Fruit fly (Drosophila melanogaster): ENCODE results near the gene mei-38.
A peak's percentile ranks its signal among the peaks of the same experiment; 100 is the strongest.

The mei-38 gene

dm6 chrX:1465707-1466504 lies 11.0 kb upstream of the mei-38 start, which contains the start of the genes O-fut2 and CG14777 (continued):
- TF ChIP-seq dpn (GFP tag; optimal IDR thresholded peaks at IDR 0.05) (no peak), pb (GFP tag; optimal IDR thresholded peaks at IDR 0.05) (no peak), CG7963 (GFP tag; IDR thresholded peaks at IDR 0.05; ENCODE audit: partially characterized antibody) (no peak), CG30403 (GFP tag; optimal IDR thresholded peaks at IDR 0.05) (peak; percentile 9), CG18619 (GFP tag; optimal IDR thresholded peaks at IDR 0.05) (no peak), Max (GFP tag; optimal IDR thresholded peaks at IDR 0.05) (no peak), CG17912 (GFP tag; optimal IDR thresholded peaks at IDR 0.05) (no peak), zfh1 (GFP tag; IDR thresholded peaks at IDR 0.05) (no peak), CG7928 (GFP tag; optimal IDR thresholded peaks at IDR 0.05) (no peak), CG16863 (GFP tag; optimal IDR thresholded peaks at IDR 0.05) (no peak), CG7372 (GFP tag; IDR thresholded peaks at IDR 0.05) (no peak), CG10274 (GFP tag; optimal IDR thresholded peaks at IDR 0.05) (no peak), Ssrp (tag; optimal IDR thresholded peaks at IDR 0.05) (no peak), knrl (GFP tag; IDR thresholded peaks at IDR 0.05; ENCODE audit: partially characterized antibody) (no peak), CG30431 (GFP tag; optimal IDR thresholded peaks at IDR 0.05) (no peak), CG18599 (GFP tag; optimal IDR thresholded peaks at IDR 0.05) (no peak), klu (GFP tag; IDR thresholded peaks at IDR 0.05) (no peak), lov (optimal IDR thresholded peaks at IDR 0.05) (no peak), lov (GFP tag; IDR thresholded peaks at IDR 0.05) (no peak), CG11247 (GFP tag; IDR thresholded peaks at IDR 0.05) (no peak), CG8359 (GFP tag; optimal IDR thresholded peaks at IDR 0.05; ENCODE audit: borderline replicate concordance) (no peak), emc (GFP tag; optimal IDR thresholded peaks at IDR 0.05) (no peak), Med (GFP tag) (peak; percentile 64), CG34376 (GFP tag; optimal IDR thresholded peaks at IDR 0.05) (no peak), ase (GFP tag; IDR thresholded peaks at IDR 0.05) (no peak), ranshi (GFP tag; IDR thresholded peaks at IDR 0.05) (no peak), slbo (GFP tag; IDR thresholded peaks at IDR 0.05) (peak; percentile 51; the same call in 1 of the 2 replicates), CG6689 (GFP tag; IDR thresholded peaks at IDR 0.05) (no peak), CG12155 (GFP tag; optimal IDR thresholded peaks at IDR 0.05) (no peak), Awh (GFP tag; IDR thresholded peaks at IDR 0.05) (no peak), CG30020 (tag; optimal IDR thresholded peaks at IDR 0.05) (no peak), pan (optimal IDR thresholded peaks at IDR 0.05) (no peak), pan (GFP tag; optimal IDR thresholded peaks at IDR 0.05 in 1 of 2, IDR thresholded peaks at IDR 0.05 in 1 of 2) (peak in 1 of 2 experiments; percentile 6), sim (GFP tag; IDR thresholded peaks at IDR 0.05) (no peak), CG12942 (GFP tag; optimal IDR thresholded peaks at IDR 0.05) (no peak), Oli (tag; optimal IDR thresholded peaks at IDR 0.05) (no peak), Atf-2 (GFP tag; optimal IDR thresholded peaks at IDR 0.05) (no peak), CG1647 (GFP tag; optimal IDR thresholded peaks at IDR 0.05) (no peak), CG2116 (GFP tag; optimal IDR thresholded peaks at IDR 0.05) (peak; percentile 15), Jarid2 (GFP tag; optimal IDR thresholded peaks at IDR 0.05) (no peak), HLH4C (GFP tag; IDR thresholded peaks at IDR 0.05; ENCODE audit: partially characterized antibody) (no peak), CG16815 (GFP tag; optimal IDR thresholded peaks at IDR 0.05) (no peak), tup (GFP tag; optimal IDR thresholded peaks at IDR 0.05) (no peak), onecut (GFP tag; IDR thresholded peaks at IDR 0.05) (no peak), nau (GFP tag; optimal IDR thresholded peaks at IDR 0.05) (no peak), gcm2 (GFP tag; optimal IDR thresholded peaks at IDR 0.05) (no peak), Sin3A (optimal IDR thresholded peaks at IDR 0.05) (no peak), CG10959 (GFP tag; IDR thresholded peaks at IDR 0.05) (no peak), abd-A (tag; optimal IDR thresholded peaks at IDR 0.05) (no peak), Pdp1 (GFP tag; optimal IDR thresholded peaks at IDR 0.05) (peak in 1 of 2 experiments; percentile 5), Hsf (GFP tag; optimal IDR thresholded peaks at IDR 0.05) (no peak)
